Worm (Caenorhabditis elegans): Measurements from ENCODE around the gene R09A8.5.

DNA sequence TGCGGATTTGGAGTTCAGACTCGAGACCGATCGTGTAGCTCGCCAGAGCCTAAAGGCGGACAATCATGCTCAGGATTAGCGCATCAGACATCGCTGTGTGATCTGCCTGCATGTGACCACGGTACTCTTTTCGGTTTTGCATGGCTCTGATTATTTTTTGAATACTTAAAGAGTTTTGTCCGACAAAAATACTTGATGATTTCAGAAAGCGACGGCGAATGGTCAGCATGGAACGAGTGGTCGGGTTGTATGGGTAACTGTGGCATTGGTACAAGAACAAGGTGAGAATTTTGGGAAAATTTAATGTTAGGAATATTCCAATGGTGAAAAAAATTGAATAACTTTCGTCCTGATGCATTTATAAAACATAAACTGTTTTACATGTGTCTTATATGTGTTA lies 47.1 kb upstream of the R09A8.5 start:
- TF ChIP-seq flt-1 (GFP tag; IDR thresholded peaks at IDR 0.05) (no peak), klf-2 (GFP tag; conservative IDR thresholded peaks at IDR 0.05) (no peak)
